Worm (Caenorhabditis elegans) whole organism, early embryonic: ENCODE data around the gene gsr-1.

Experiments
- sea-1 ChIP-seq: fragments of 200-800 bp; sonication (Bioruptor generic); conservative IDR thresholded peaks from 2 replicates; pipeline ENCODE4 v1.3.6; 2022; ENCODE audit warnings: missing genetic modification characterization, missing compliant biosample characterization
- tbx-37 ChIP-seq: fragments of 200-800 bp; sonication (Bioruptor generic); conservative IDR thresholded peaks from 2 replicates; pipeline ENCODE4 v1.3.6; 2022; ENCODE audit warnings: missing genetic modification reagents, missing genetic modification characterization, missing compliant biosample characterization
- tra-4 ChIP-seq: sonication (generic microtip); optimal IDR thresholded peaks from 2 replicates; lab custom pipeline; 2017; ENCODE audit warnings: missing genetic modification characterization, missing compliant biosample characterization

ce11 chrIII:3612882-3613479 lies 37.7 kb upstream of the gsr-1 start:
- TF ChIP-seq sea-1 (GFP tag; lab: Robert Waterston, UW), result no peak
- TF ChIP-seq tra-4 (tag; lab: Kevin White, UChicago), result no peak
- TF ChIP-seq tbx-37, result no peak
